Worm (Caenorhabditis elegans) whole organism, L2 larva: ENCODE measurements around the gene clec-48.

Experiments used
- lin-39 ChIP-seq: fragments of 150-350 bp; optimal IDR thresholded peaks from 2 replicates; lab custom pipeline; 2014; ENCODE audit warnings: missing biosample characterization, missing genetic modification reagents, missing genetic modification characterization
- snpc-4 ChIP-seq: fragments of 150-350 bp; optimal IDR thresholded peaks from 2 replicates; lab custom pipeline; 2014; ENCODE audit warnings: missing biosample characterization, missing genetic modification characterization
- ztf-4 ChIP-seq: fragments of 150-350 bp; optimal IDR thresholded peaks from 2 replicates; lab custom pipeline; 2014; ENCODE audit warnings: missing biosample characterization, missing genetic modification characterization

DNA sequence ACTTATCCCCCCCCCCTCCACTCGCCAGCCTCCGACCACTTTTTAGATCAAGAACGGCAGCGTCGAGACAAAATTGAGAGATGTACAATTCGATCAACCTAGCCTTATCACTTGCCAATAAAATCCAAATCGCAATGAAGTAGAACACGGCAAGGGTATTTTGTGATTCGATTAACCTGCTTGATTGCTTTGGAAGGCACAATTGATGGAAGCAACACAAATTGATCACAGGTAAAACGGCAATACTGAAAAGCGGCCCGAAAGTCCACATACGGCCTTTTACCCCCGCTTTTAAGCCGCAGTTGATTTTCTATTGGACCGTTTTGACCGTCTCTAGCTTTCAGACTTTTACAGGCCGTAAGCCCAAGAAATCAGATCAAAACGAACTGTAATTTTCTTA is 30.5 kb downstream of the clec-48 start, which contains the start of gene clec-245:
- TF ChIP-seq snpc-4 (no peak), lin-39 (tag; lab: Kevin White, UChicago) (no peak), ztf-4 (tag; lab: Kevin White, UChicago) (no peak)
